Fruit fly (Drosophila melanogaster): ENCODE data around the gene Ugt36A1.

- TF ChIP-seq sv (GFP tag; optimal IDR thresholded peaks at IDR 0.05) (no peak), CG9705 (GFP tag; optimal IDR thresholded peaks at IDR 0.05) (no peak), N (GFP tag; optimal IDR thresholded peaks at IDR 0.05) (no peak)
Observed at dm6 chr2L:3633871-3634270, 15.0 kb downstream of the Ugt36A1 start.

Data from whole organism, wandering third instar larva.